Worm (Caenorhabditis elegans) whole organism, L2 larva: ENCODE results near the gene acdh-13.

Source experiments
- ama-1 ChIP-seq: fragments of 150-350 bp; optimal IDR thresholded peaks from 2 replicates; lab custom pipeline; 2018; ENCODE audit warnings: inconsistent platforms
- blmp-1 ChIP-seq: sonication (generic microtip); optimal IDR thresholded peaks from 2 replicates; lab custom pipeline; 2017; ENCODE audit warnings: missing genetic modification characterization, mild to moderate bottlenecking, missing compliant biosample characterization, antibody characterized with exemption, moderate library complexity; ENCODE audit not compliant: insufficient read depth
- nhr-11 ChIP-seq: fragments of 150-350 bp; optimal IDR thresholded peaks from 2 replicates; lab custom pipeline; 2014; ENCODE audit warnings: missing biosample characterization, missing genetic modification characterization

DNA sequence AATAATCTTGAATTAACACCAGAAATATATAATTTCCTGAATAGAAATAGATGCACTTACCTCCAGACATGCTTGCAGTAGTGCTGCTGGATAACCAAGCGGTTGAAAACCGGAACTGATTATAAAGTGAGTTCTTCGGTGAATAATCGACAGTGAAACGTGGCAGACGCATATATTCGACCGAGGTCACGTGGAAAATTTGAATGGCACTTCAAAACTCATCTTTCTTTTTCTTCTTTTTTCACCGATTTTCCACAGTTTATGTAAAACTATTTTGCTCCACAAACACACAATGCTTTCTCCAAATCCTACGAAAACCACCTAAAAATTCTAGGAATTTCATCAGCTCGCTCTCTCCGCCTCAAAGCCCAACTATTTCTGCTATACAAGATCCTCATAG lies 38.4 kb downstream of the acdh-13 start, which contains the start of gene ant-1.4:
- TF ChIP-seq ama-1 (lab: Kevin White, UChicago): no peak
- no peak for TF ChIP-seq blmp-1 (tag; lab: Kevin White, UChicago)
- TF ChIP-seq nhr-11 (tag; lab: Kevin White, UChicago): no peak
